Worm (Caenorhabditis elegans): ENCODE data around the gene str-45.

DNA sequence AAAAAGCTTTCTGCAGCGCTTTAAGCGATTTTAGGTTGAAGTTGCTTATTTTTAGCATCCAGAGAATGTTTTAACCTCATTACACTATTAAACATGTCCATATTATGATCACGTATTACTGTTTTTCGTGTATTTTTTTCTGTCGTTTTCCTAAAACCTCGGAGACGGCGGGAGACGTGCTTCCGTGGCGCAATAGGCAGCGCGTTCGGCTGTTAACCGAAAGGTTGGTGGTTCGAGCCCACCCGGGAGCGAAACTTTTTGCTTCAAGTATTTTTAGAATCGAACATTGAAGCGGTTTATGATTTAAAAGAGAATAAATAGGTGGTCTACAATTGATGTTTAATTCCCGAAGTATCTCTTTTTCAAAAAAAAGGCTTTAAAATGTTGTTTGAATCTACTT is 2.3 kb upstream of the str-45 start:
- TF ChIP-seq Y56A3A.18 (GFP tag; IDR thresholded peaks at IDR 0.05): no peak
- TF ChIP-seq bed-1 (GFP tag; IDR thresholded peaks at IDR 0.05): no peak
- TF ChIP-seq egrh-3 (GFP tag; IDR thresholded peaks at IDR 0.05): no peak
- no peak for TF ChIP-seq efl-1 (GFP tag; optimal IDR thresholded peaks at IDR 0.05)
- no peak for TF ChIP-seq nhr-80 (tag; optimal IDR thresholded peaks at IDR 0.05)
- no peak for TF ChIP-seq F10E7.11 (tag; optimal IDR thresholded peaks at IDR 0.05)
- peak; percentile 62; the same call in 1 of the 2 replicates for TF ChIP-seq hmg-1.2 (GFP tag; IDR thresholded peaks at IDR 0.05)
- TF ChIP-seq F37B4.10 (GFP tag; IDR thresholded peaks at IDR 0.05): no peak
- TF ChIP-seq B0035.1 (tag; optimal IDR thresholded peaks at IDR 0.05): no peak
- no peak for TF ChIP-seq hlh-26 (GFP tag; conservative IDR thresholded peaks at IDR 0.05)

Measured in whole organism, young adult.